Fruit fly (Drosophila melanogaster) whole organism, embryonic: ENCODE measurements around the gene CNMaR.

ENCODE experiments used
- Atf-2 ChIP-seq: fragments of 200-800 bp; sonication (Bioruptor generic); optimal IDR thresholded peaks from 2 replicates; lab custom pipeline; 2016; ENCODE audit warnings: missing biosample characterization, missing genetic modification characterization
- Atf3 ChIP-seq: fragments of 200-800 bp; sonication (Bioruptor generic); optimal IDR thresholded peaks from 3 replicates; lab custom pipeline; 2016; ENCODE audit warnings: missing biosample characterization, missing genetic modification characterization
- Bgb ChIP-seq: fragments of 200-800 bp; sonication (Bioruptor generic); IDR thresholded peaks from 2 replicates; pipeline ENCODE4 v1.3.6; 2022; ENCODE audit warnings: missing biosample characterization, missing genetic modification characterization; ENCODE audit not compliant: partially characterized antibody
- CG10209 ChIP-seq: fragments of 200-800 bp; sonication (Bioruptor generic); optimal IDR thresholded peaks from 3 replicates; lab custom pipeline; 2017; ENCODE audit warnings: missing biosample characterization, mild to moderate bottlenecking, missing genetic modification characterization, missing genetic modification reagents
- CG10959 ChIP-seq: fragments of 200-800 bp; sonication (Bioruptor generic); IDR thresholded peaks from 2 replicates; pipeline ENCODE4 v1.3.6; 2022; ENCODE audit warnings: missing biosample characterization, missing genetic modification characterization
- CG11560 ChIP-seq: fragments of 200-800 bp; sonication (Bioruptor generic); IDR thresholded peaks from 3 replicates; pipeline ENCODE4 v1.3.6; 2022; ENCODE audit warnings: missing biosample characterization, missing genetic modification characterization
- CG11696 ChIP-seq: fragments of 200-800 bp; sonication (Bioruptor generic); IDR thresholded peaks from 2 replicates; pipeline ENCODE4 v1.3.6; 2022; ENCODE audit warnings: missing biosample characterization, missing genetic modification characterization
- CG13123 ChIP-seq: fragments of 200-800 bp; sonication (Bioruptor generic); optimal IDR thresholded peaks from 2 replicates; lab custom pipeline; 2016; ENCODE audit warnings: missing biosample characterization, missing genetic modification characterization
- CG15269 ChIP-seq: fragments of 200-800 bp; sonication (Bioruptor generic); optimal IDR thresholded peaks from 2 replicates; lab custom pipeline; 2018; ENCODE audit warnings: missing biosample characterization, mild to moderate bottlenecking, missing genetic modification characterization, moderate library complexity
- CG15479 ChIP-seq: fragments of 200-800 bp; sonication (Bioruptor generic); optimal IDR thresholded peaks from 3 replicates; lab custom pipeline; 2019; ENCODE audit warnings: missing biosample characterization, mild to moderate bottlenecking, missing genetic modification characterization, moderate library complexity
- CG15601 ChIP-seq: fragments of 200-800 bp; sonication (Bioruptor generic); optimal IDR thresholded peaks from 3 replicates; lab custom pipeline; 2019; ENCODE audit warnings: missing biosample characterization, mild to moderate bottlenecking, missing genetic modification characterization, moderate library complexity
- CG17385 ChIP-seq: fragments of 200-800 bp; sonication (Bioruptor generic); optimal IDR thresholded peaks from 3 replicates; lab custom pipeline; 2018; ENCODE audit warnings: missing biosample characterization, mild to moderate bottlenecking, missing genetic modification characterization
- CG17829 ChIP-seq: fragments of 200-800 bp; optimal IDR thresholded peaks from 2 replicates; lab custom pipeline; 2019; ENCODE audit warnings: missing biosample characterization, mild to moderate bottlenecking, missing genetic modification characterization, moderate library complexity
- CG2199 ChIP-seq: fragments of 200-800 bp; sonication (Bioruptor generic); IDR thresholded peaks from 3 replicates; pipeline ENCODE4 v1.3.6; 2022; ENCODE audit warnings: missing biosample characterization, missing genetic modification characterization
- CG34376 ChIP-seq: fragments of 200-800 bp; sonication (Bioruptor generic); optimal IDR thresholded peaks from 2 replicates; lab custom pipeline; 2018; ENCODE audit warnings: missing biosample characterization, mild to moderate bottlenecking, missing genetic modification characterization
- CG42726 ChIP-seq: fragments of 200-800 bp; sonication (Bioruptor generic); IDR thresholded peaks from 2 replicates; pipeline ENCODE4 v1.3.6; 2022; ENCODE audit warnings: missing biosample characterization, missing genetic modification characterization; ENCODE audit not compliant: partially characterized antibody
- CG4404 ChIP-seq: fragments of 200-800 bp; sonication (Bioruptor generic); IDR thresholded peaks from 2 replicates; pipeline ENCODE4 v1.3.6; 2022; ENCODE audit warnings: missing biosample characterization, missing genetic modification characterization
- CG4854 ChIP-seq: fragments of 200-800 bp; sonication (Bioruptor generic); optimal IDR thresholded peaks from 2 replicates; lab custom pipeline; 2016; ENCODE audit warnings: missing biosample characterization, missing genetic modification characterization, inconsistent platforms
- CG5180 ChIP-seq: fragments of 200-800 bp; sonication (Bioruptor generic); optimal IDR thresholded peaks from 3 replicates; lab custom pipeline; 2017; ENCODE audit warnings: missing biosample characterization, missing genetic modification characterization, mild to moderate bottlenecking, moderate library complexity, missing genetic modification reagents
- CG6272 ChIP-seq: fragments of 200-800 bp; sonication (Bioruptor generic); IDR thresholded peaks from 2 replicates; pipeline ENCODE4 v1.3.6; 2022; ENCODE audit warnings: missing biosample characterization, missing genetic modification characterization
- CG6765 ChIP-seq: fragments of 200-800 bp; sonication (Bioruptor generic); optimal IDR thresholded peaks from 3 replicates; lab custom pipeline; 2017; ENCODE audit warnings: missing biosample characterization, mild to moderate bottlenecking, missing genetic modification characterization
- CG6854 ChIP-seq: fragments of 200-800 bp; sonication (Bioruptor generic); optimal IDR thresholded peaks from 3 replicates; lab custom pipeline; 2017; ENCODE audit warnings: missing biosample characterization, mild to moderate bottlenecking, missing genetic modification characterization
- CG7928 ChIP-seq: fragments of 200-800 bp; sonication (Bioruptor generic); optimal IDR thresholded peaks from 2 replicates; lab custom pipeline; 2017; ENCODE audit warnings: missing biosample characterization, mild to moderate bottlenecking, missing genetic modification characterization
- CG7963 ChIP-seq: fragments of 200-800 bp; sonication (Bioruptor generic); IDR thresholded peaks from 3 replicates; pipeline ENCODE4 v1.3.6; 2022; ENCODE audit warnings: missing biosample characterization, missing genetic modification characterization; ENCODE audit not compliant: partially characterized antibody
- CG7987 ChIP-seq: fragments of 200-800 bp; sonication (Bioruptor generic); optimal IDR thresholded peaks from 2 replicates; lab custom pipeline; 2018; ENCODE audit warnings: missing biosample characterization, mild to moderate bottlenecking, missing genetic modification characterization, moderate library complexity
- CG8089 ChIP-seq: fragments of 200-800 bp; sonication (Bioruptor generic); optimal IDR thresholded peaks from 3 replicates; lab custom pipeline; 2016; ENCODE audit warnings: missing biosample characterization, missing genetic modification characterization
- CG9437 ChIP-seq: fragments of 200-800 bp; sonication (Bioruptor generic); optimal IDR thresholded peaks from 2 replicates; lab custom pipeline; 2018; ENCODE audit warnings: missing biosample characterization, mild to moderate bottlenecking, missing genetic modification characterization
- ERR ChIP-seq: fragments of 200-800 bp; sonication (Bioruptor generic); optimal IDR thresholded peaks from 2 replicates; lab custom pipeline; 2016; ENCODE audit warnings: missing biosample characterization, missing genetic modification characterization
- Ets97D ChIP-seq: fragments of 200-800 bp; sonication (Bioruptor generic); optimal IDR thresholded peaks from 3 replicates; lab custom pipeline; 2016; ENCODE audit warnings: missing biosample characterization, missing genetic modification characterization
- GATAe ChIP-seq: fragments of 200-800 bp; sonication (Bioruptor generic); conservative IDR thresholded peaks from 2 replicates; pipeline ENCODE4 v1.3.6; 2022; ENCODE audit warnings: missing biosample characterization, missing genetic modification characterization
- Lhr ChIP-seq: fragments of 200-800 bp; sonication (Bioruptor generic); optimal IDR thresholded peaks from 3 replicates; lab custom pipeline; 2017; ENCODE audit warnings: mild to moderate bottlenecking, missing biosample characterization, missing genetic modification reagents, missing genetic modification characterization
- NC2α ChIP-seq: fragments of 200-800 bp; sonication (Bioruptor generic); optimal IDR thresholded peaks from 2 replicates; lab custom pipeline; 2016; ENCODE audit warnings: missing biosample characterization, missing genetic modification characterization
- Usf ChIP-seq: fragments of 200-800 bp; sonication (Bioruptor generic); optimal IDR thresholded peaks from 2 replicates; lab custom pipeline; 2017; ENCODE audit warnings: missing genotype, missing biosample characterization, missing genetic modification characterization
- abd-A ChIP-seq: fragments of 200-800 bp; sonication (Bioruptor generic); optimal IDR thresholded peaks from 3 replicates; lab custom pipeline; 2019; ENCODE audit warnings: missing biosample characterization, mild to moderate bottlenecking, missing genetic modification characterization, moderate library complexity
- ase ChIP-seq: fragments of 200-800 bp; sonication (Bioruptor generic); IDR thresholded peaks from 3 replicates; pipeline ENCODE4 v1.3.6; 2022; ENCODE audit warnings: missing biosample characterization, missing genetic modification characterization
- bbx ChIP-seq: fragments of 200-800 bp; sonication (Bioruptor generic); IDR thresholded peaks from 2 replicates; pipeline ENCODE4 v1.3.6; 2022; ENCODE audit warnings: missing biosample characterization, missing genetic modification characterization; ENCODE audit not compliant: partially characterized antibody
- bigmax ChIP-seq: fragments of 200-800 bp; sonication (Bioruptor generic); optimal IDR thresholded peaks from 2 replicates; lab custom pipeline; 2018; ENCODE audit warnings: missing biosample characterization, mild to moderate bottlenecking, missing genetic modification characterization
- crp ChIP-seq, 2 experiments: fragments of 200-800 bp; sonication (Bioruptor generic); optimal IDR thresholded peaks; 2 replicates in 1 of 2; 3 replicates in 1 of 2; lab custom pipeline; 2017; ENCODE audit warnings: missing biosample characterization in 2 of 2, missing genetic modification characterization in 2 of 2, mild to moderate bottlenecking in 1 of 2, moderate library complexity in 1 of 2
- dpn ChIP-seq, 2 experiments: fragments of 200-800 bp; sonication (Bioruptor generic); optimal IDR thresholded peaks; 3 replicates each; lab custom pipeline; 2016; ENCODE audit warnings: missing biosample characterization in 2 of 2, missing genetic modification characterization in 2 of 2
- dysf ChIP-seq: fragments of 200-800 bp; sonication (Bioruptor generic); IDR thresholded peaks from 3 replicates; pipeline ENCODE4 v1.3.6; 2022; ENCODE audit warnings: missing biosample characterization, missing genetic modification characterization
- exex ChIP-seq: fragments of 200-800 bp; sonication (Bioruptor generic); optimal IDR thresholded peaks from 4 replicates; lab custom pipeline; 2018; ENCODE audit warnings: missing biosample characterization, mild to moderate bottlenecking, missing genetic modification characterization, moderate library complexity
- mirr ChIP-seq: fragments of 200-800 bp; sonication (Bioruptor generic); optimal IDR thresholded peaks from 3 replicates; lab custom pipeline; 2018; ENCODE audit warnings: missing biosample characterization, mild to moderate bottlenecking, missing genetic modification characterization
- nerfin-2 ChIP-seq: fragments of 200-800 bp; sonication (Bioruptor generic); IDR thresholded peaks from 2 replicates; pipeline ENCODE4 v1.3.6; 2022; ENCODE audit warnings: missing biosample characterization, missing genetic modification characterization; ENCODE audit not compliant: partially characterized antibody
- nmo ChIP-seq: fragments of 200-800 bp; sonication (Bioruptor generic); optimal IDR thresholded peaks from 2 replicates; lab custom pipeline; 2018; ENCODE audit warnings: missing biosample characterization, mild to moderate bottlenecking, missing genetic modification characterization, moderate library complexity
- peb ChIP-seq: fragments of 200-800 bp; sonication (Bioruptor generic); IDR thresholded peaks from 2 replicates; pipeline ENCODE4 v1.3.6; 2022; ENCODE audit warnings: missing biosample characterization, missing genetic modification characterization
- pum ChIP-seq: fragments of 200-800 bp; sonication (Bioruptor generic); optimal IDR thresholded peaks from 2 replicates; lab custom pipeline; 2016; ENCODE audit warnings: missing biosample characterization, missing genetic modification characterization
- sens ChIP-seq: fragments of 200-800 bp; sonication (Bioruptor generic); peaks from one replicate; lab custom pipeline; 2016; ENCODE audit warnings: missing biosample characterization, missing genetic modification characterization
- sqz ChIP-seq: fragments of 200-800 bp; sonication (Bioruptor generic); optimal IDR thresholded peaks from 3 replicates; lab custom pipeline; 2018; ENCODE audit warnings: missing biosample characterization, mild to moderate bottlenecking, missing genetic modification characterization
- tgo ChIP-seq: fragments of 200-800 bp; sonication (Bioruptor generic); IDR thresholded peaks from 3 replicates; pipeline ENCODE4 v1.3.6; 2022; ENCODE audit warnings: missing biosample characterization, missing genetic modification characterization
- ttk ChIP-seq: fragments of 200-800 bp; sonication (Bioruptor generic); IDR thresholded peaks from 2 replicates; pipeline ENCODE4 v2.1.2; 2022; ENCODE audit warnings: missing biosample characterization, missing genetic modification characterization
- tx ChIP-seq: fragments of 200-800 bp; sonication (Bioruptor generic); optimal IDR thresholded peaks from 2 replicates; lab custom pipeline; 2016; ENCODE audit warnings: missing biosample characterization, missing genetic modification characterization

CNMaR gene

dm6 chr3L:9675528-9675963 lies 31.6 kb downstream of the CNMaR start (continued):
- TF ChIP-seq tx, result no peak
- no peak for TF ChIP-seq ase (GFP tag; lab: Robert Waterston, UW)
- peak in 1 of 2 experiments; percentile 81 for TF ChIP-seq crp (GFP tag; optimal IDR thresholded peaks at IDR 0.05; lab: Kevin White, UChicago)
- no peak for TF ChIP-seq CG11696 (GFP tag; lab: Robert Waterston, UW)
- no peak for TF ChIP-seq Atf3 (GFP tag; lab: Kevin White, UChicago)
- no peak for TF ChIP-seq sens (GFP tag; lab: Kevin White, UChicago)
- TF ChIP-seq NC2α (GFP tag; lab: Kevin White, UChicago), result no peak
- no peak for TF ChIP-seq peb (GFP tag; lab: Robert Waterston, UW)
- TF ChIP-seq mirr (GFP tag; lab: Kevin White, UChicago), result peak; percentile 6
- no peak for TF ChIP-seq CG17829 (tag; lab: Kevin White, UChicago)
- TF ChIP-seq GATAe (GFP tag; lab: Robert Waterston, UW), result no peak
- TF ChIP-seq CG4404 (GFP tag; lab: Robert Waterston, UW), result no peak
- no peak for TF ChIP-seq pum (GFP tag; lab: Kevin White, UChicago)
- TF ChIP-seq CG4854 (GFP tag; lab: Kevin White, UChicago), result no peak
- no peak for TF ChIP-seq CG15601
- no peak for TF ChIP-seq ttk
- TF ChIP-seq CG5180 (GFP tag; lab: Kevin White, UChicago), result no peak
- TF ChIP-seq CG15479 (GFP tag; lab: Kevin White, UChicago), result no peak
- peak; percentile 65 for TF ChIP-seq CG34376 (GFP tag; lab: Kevin White, UChicago)
- no peak for TF ChIP-seq ERR (GFP tag; lab: Kevin White, UChicago)
- no peak for TF ChIP-seq CG10209 (GFP tag; lab: Kevin White, UChicago)
- TF ChIP-seq CG15269 (tag; lab: Kevin White, UChicago), result peak; percentile 47
- no peak for TF ChIP-seq tgo (GFP tag; lab: Robert Waterston, UW)
- peak; percentile 92 for TF ChIP-seq abd-A (tag; lab: Kevin White, UChicago)
- peak; percentile 88 for TF ChIP-seq exex (tag; lab: Kevin White, UChicago)
- no peak for TF ChIP-seq dysf (GFP tag; lab: Robert Waterston, UW)
- TF ChIP-seq bbx, result no peak
- no peak for TF ChIP-seq CG6765 (GFP tag; lab: Kevin White, UChicago)
- TF ChIP-seq nmo, result no peak
- TF ChIP-seq CG6854 (GFP tag; lab: Kevin White, UChicago), result no peak
- TF ChIP-seq Bgb (GFP tag; lab: Robert Waterston, UW), result no peak
- TF ChIP-seq CG42726 (GFP tag; lab: Robert Waterston, UW), result no peak
- TF ChIP-seq CG13123 (GFP tag; lab: Kevin White, UChicago), result no peak
- no peak for TF ChIP-seq CG7963 (GFP tag; lab: Robert Waterston, UW)
- no peak for TF ChIP-seq bigmax (GFP tag; lab: Kevin White, UChicago)
- TF ChIP-seq Usf, result no peak
- no peak for TF ChIP-seq CG11560 (tag; lab: Robert Waterston, UW)
- TF ChIP-seq CG6272 (GFP tag; lab: Robert Waterston, UW), result no peak
- no peak for TF ChIP-seq CG2199
- no peak for TF ChIP-seq CG7928
- TF ChIP-seq Ets97D (GFP tag; lab: Kevin White, UChicago), result no peak
- no peak for TF ChIP-seq Atf-2 (GFP tag; lab: Kevin White, UChicago)
- TF ChIP-seq CG10959 (GFP tag; lab: Robert Waterston, UW), result no peak
- TF ChIP-seq sqz (GFP tag; lab: Kevin White, UChicago), result peak; percentile 90
- TF ChIP-seq Lhr (GFP tag; lab: Kevin White, UChicago), result no peak
- no peak for TF ChIP-seq nerfin-2 (GFP tag; lab: Robert Waterston, UW)
- no peak for TF ChIP-seq CG7987 (GFP tag; lab: Kevin White, UChicago)
- TF ChIP-seq CG9437 (GFP tag; lab: Kevin White, UChicago), result no peak
- TF ChIP-seq CG17385, result peak; percentile 22
- TF ChIP-seq CG8089 (GFP tag; lab: Kevin White, UChicago), result no peak
- TF ChIP-seq dpn (GFP tag; optimal IDR thresholded peaks at IDR 0.05; lab: Kevin White, UChicago), result no peak
